Worm (Caenorhabditis elegans): ENCODE measurements around the gene vab-3.

Gene vab-3

ce11 chrX:10534625-10535244 lies 35.0 kb downstream of the vab-3 start:
- no peak for TF ChIP-seq dao-5 (tag; optimal IDR thresholded peaks at IDR 0.05)
- TF ChIP-seq W03F9.2 (tag; optimal IDR thresholded peaks at IDR 0.05): no peak
- TF ChIP-seq him-1 (tag; optimal IDR thresholded peaks at IDR 0.05): no peak

- TF ChIP-seq him-1 (tag; optimal IDR thresholded peaks at IDR 0.05): no peak
- TF ChIP-seq dao-5 (tag; optimal IDR thresholded peaks at IDR 0.05): no peak
- no peak for TF ChIP-seq W03F9.2 (tag; optimal IDR thresholded peaks at IDR 0.05)
Measured at ce11 chrX:10541789-10542188, 42.1 kb downstream of the vab-3 start.

- no peak for TF ChIP-seq dao-5 (tag; optimal IDR thresholded peaks at IDR 0.05)
- no peak for TF ChIP-seq him-1 (tag; optimal IDR thresholded peaks at IDR 0.05)
- no peak for TF ChIP-seq W03F9.2 (tag; optimal IDR thresholded peaks at IDR 0.05)
Measured at ce11 chrX:10542313-10543048, 42.8 kb downstream of the vab-3 start, which contains the start of the genes F59F5.3 and F59F5.4. Gene F59F5.3 (minus strand): TSS chrX:10542413. Gene F59F5.4 (plus strand): TSS chrX:10542998.

ce11 chrX:10545716-10546115 lies 46.0 kb downstream of the vab-3 start, which contains the start of gene F59F5.5:
Gene F59F5.5 (plus strand): TSS chrX:10546016.
- TF ChIP-seq W03F9.2 (tag; optimal IDR thresholded peaks at IDR 0.05) (no peak), him-1 (tag; optimal IDR thresholded peaks at IDR 0.05) (no peak), dao-5 (tag; optimal IDR thresholded peaks at IDR 0.05) (no peak)

- TF ChIP-seq dao-5 (tag; optimal IDR thresholded peaks at IDR 0.05) (no peak), him-1 (tag; optimal IDR thresholded peaks at IDR 0.05) (no peak), W03F9.2 (tag; optimal IDR thresholded peaks at IDR 0.05) (no peak)
Measured at ce11 chrX:10553048-10553447, 53.4 kb downstream of the vab-3 start.

ce11 chrX:10555189-10555964 lies 55.7 kb downstream of the vab-3 start, which contains the start of gene syd-2:
Gene syd-2 (minus strand): TSS chrX:10555239.
- TF ChIP-seq him-1 (tag; optimal IDR thresholded peaks at IDR 0.05) (peak; percentile 87), W03F9.2 (tag; optimal IDR thresholded peaks at IDR 0.05) (no peak), dao-5 (tag; optimal IDR thresholded peaks at IDR 0.05) (peak; percentile 6)

ce11 chrX:10556764-10557163 lies 57.1 kb downstream of the vab-3 start:
- no peak for TF ChIP-seq him-1 (tag; optimal IDR thresholded peaks at IDR 0.05)
- no peak for TF ChIP-seq W03F9.2 (tag; optimal IDR thresholded peaks at IDR 0.05)
- TF ChIP-seq dao-5 (tag; optimal IDR thresholded peaks at IDR 0.05): no peak

ce11 chrX:10559203-10559602 lies 59.5 kb downstream of the vab-3 start, which contains the start of gene F59F5.7:
Gene F59F5.7 (plus strand): TSS chrX:10559503.
- TF ChIP-seq him-1 (tag; optimal IDR thresholded peaks at IDR 0.05): no peak
- TF ChIP-seq W03F9.2 (tag; optimal IDR thresholded peaks at IDR 0.05): no peak
- no peak for TF ChIP-seq dao-5 (tag; optimal IDR thresholded peaks at IDR 0.05)

- TF ChIP-seq W03F9.2 (tag; optimal IDR thresholded peaks at IDR 0.05) (no peak), dao-5 (tag; optimal IDR thresholded peaks at IDR 0.05) (no peak), him-1 (tag; optimal IDR thresholded peaks at IDR 0.05) (no peak)
Measured at ce11 chrX:10566775-10567174, 67.1 kb downstream of the vab-3 start.

- peak; percentile 82 for TF ChIP-seq W03F9.2 (tag; optimal IDR thresholded peaks at IDR 0.05)
- TF ChIP-seq him-1 (tag; optimal IDR thresholded peaks at IDR 0.05): peak; percentile 94
- TF ChIP-seq dao-5 (tag; optimal IDR thresholded peaks at IDR 0.05): peak; percentile 7
Measured at ce11 chrX:10568385-10569149, 68.9 kb downstream of the vab-3 start.

All from whole organism, L4/young adult.